Worm (Caenorhabditis elegans) whole organism, mixed stage, embryonic: ENCODE measurements around the gene spas-1.

Source experiments
- M03D4.4 ChIP-seq: sonication (generic microtip); optimal IDR thresholded peaks from 2 replicates; lab custom pipeline; 2017; ENCODE audit warnings: mild to moderate bottlenecking, missing genetic modification characterization, missing compliant biosample characterization
- blmp-1 ChIP-seq: fragments of 150-350 bp; optimal IDR thresholded peaks from 2 replicates; lab custom pipeline; 2014; ENCODE audit warnings: missing biosample characterization, missing genetic modification characterization
- ceh-39 ChIP-seq: fragments of 150-350 bp; optimal IDR thresholded peaks from 2 replicates; lab custom pipeline; 2014; ENCODE audit warnings: missing biosample characterization, missing genetic modification characterization
- ces-1 ChIP-seq: fragments of 150-350 bp; optimal IDR thresholded peaks from 2 replicates; lab custom pipeline; 2014; ENCODE audit warnings: missing biosample characterization, missing genetic modification reagents, missing genetic modification characterization
- cnd-1 ChIP-seq: fragments of 200-800 bp; sonication (Bioruptor generic); optimal IDR thresholded peaks from 2 replicates; lab custom pipeline; 2018; ENCODE audit warnings: mild to moderate bottlenecking, missing genetic modification characterization, missing compliant biosample characterization
- drap-1 ChIP-seq: fragments of 200-800 bp; sonication (Bioruptor generic); optimal IDR thresholded peaks from 3 replicates; lab custom pipeline; 2018; ENCODE audit warnings: mild to moderate bottlenecking, missing genetic modification characterization, missing compliant biosample characterization
- elt-1 ChIP-seq: sonication (generic microtip); optimal IDR thresholded peaks from 2 replicates; lab custom pipeline; 2017; ENCODE audit warnings: missing genetic modification characterization, mild to moderate bottlenecking, missing compliant biosample characterization, antibody characterized with exemption, moderate library complexity, borderline replicate concordance; ENCODE audit not compliant: insufficient read depth
- elt-3 ChIP-seq: fragments of 150-350 bp; optimal IDR thresholded peaks from 2 replicates; lab custom pipeline; 2014; ENCODE audit warnings: missing biosample characterization, missing genetic modification characterization
- flh-1 ChIP-seq: fragments of 200-800 bp; sonication (Bioruptor generic); optimal IDR thresholded peaks from 2 replicates; lab custom pipeline; 2018; ENCODE audit warnings: mild to moderate bottlenecking, missing genetic modification characterization, moderate library complexity, missing compliant biosample characterization
- ham-2 ChIP-seq: fragments of 200-800 bp; sonication (Bioruptor generic); optimal IDR thresholded peaks from 2 replicates; lab custom pipeline; 2018; ENCODE audit warnings: mild to moderate bottlenecking, missing genetic modification characterization, missing compliant biosample characterization
- hlh-1 ChIP-seq: fragments of 150-350 bp; optimal IDR thresholded peaks from 2 replicates; lab custom pipeline; 2014; ENCODE audit warnings: missing biosample characterization, missing genetic modification reagents, missing genetic modification characterization
- lin-13 ChIP-seq: fragments of 150-350 bp; optimal IDR thresholded peaks from 2 replicates; lab custom pipeline; 2014; ENCODE audit warnings: missing biosample characterization, missing genetic modification characterization
- lin-32 ChIP-seq: fragments of 200-800 bp; sonication (Bioruptor generic); optimal IDR thresholded peaks from 2 replicates; lab custom pipeline; 2018; ENCODE audit warnings: mild to moderate bottlenecking, missing genetic modification characterization, missing compliant biosample characterization
- lsy-2 ChIP-seq: fragments of 150-350 bp; optimal IDR thresholded peaks from 2 replicates; lab custom pipeline; 2014; ENCODE audit warnings: missing biosample characterization, missing genetic modification characterization
- mab-5 ChIP-seq: fragments of 150-350 bp; optimal IDR thresholded peaks from 2 replicates; lab custom pipeline; 2014; ENCODE audit warnings: missing biosample characterization, missing genetic modification characterization
- mep-1 ChIP-seq: fragments of 150-350 bp; optimal IDR thresholded peaks from 2 replicates; lab custom pipeline; 2017; ENCODE audit warnings: missing biosample characterization, missing genetic modification reagents, missing genetic modification characterization, inconsistent platforms
- mls-2 ChIP-seq: sonication (generic microtip); optimal IDR thresholded peaks from 2 replicates; lab custom pipeline; 2016; ENCODE audit warnings: mild to moderate bottlenecking, missing genetic modification characterization, moderate library complexity, missing compliant biosample characterization
- nhr-12 ChIP-seq: fragments of 150-350 bp; optimal IDR thresholded peaks from 2 replicates; lab custom pipeline; 2014; ENCODE audit warnings: missing biosample characterization, missing genetic modification characterization
- nhr-2 ChIP-seq: fragments of 150-350 bp; optimal IDR thresholded peaks from 2 replicates; lab custom pipeline; 2014; ENCODE audit warnings: missing biosample characterization, missing genetic modification characterization
- nhr-237 ChIP-seq: fragments of 150-350 bp; optimal IDR thresholded peaks from 2 replicates; lab custom pipeline; 2014; ENCODE audit warnings: missing biosample characterization, missing genetic modification characterization
- nhr-28 ChIP-seq: fragments of 150-350 bp; optimal IDR thresholded peaks from 2 replicates; lab custom pipeline; 2014; ENCODE audit warnings: missing biosample characterization, missing genetic modification characterization
- nhr-76 ChIP-seq: sonication (generic microtip); optimal IDR thresholded peaks from 2 replicates; lab custom pipeline; 2017; ENCODE audit warnings: missing biosample characterization, missing genetic modification characterization
- pha-4 ChIP-seq: fragments of 150-350 bp; optimal IDR thresholded peaks from 2 replicates; lab custom pipeline; 2018; ENCODE audit warnings: missing biosample characterization, missing genetic modification reagents, missing genetic modification characterization
- snpc-4 ChIP-seq: fragments of 150-350 bp; optimal IDR thresholded peaks from 2 replicates; lab custom pipeline; 2014; ENCODE audit warnings: missing biosample characterization, missing genetic modification characterization
- sptf-1 ChIP-seq: sonication (generic microtip); optimal IDR thresholded peaks from 2 replicates; lab custom pipeline; 2017; ENCODE audit warnings: mild to moderate bottlenecking, missing genetic modification characterization, moderate library complexity, missing compliant biosample characterization
- tbx-8 ChIP-seq: fragments of 200-800 bp; sonication (Bioruptor generic); optimal IDR thresholded peaks from 2 replicates; lab custom pipeline; 2018; ENCODE audit warnings: mild to moderate bottlenecking, missing genetic modification characterization, moderate library complexity, missing compliant biosample characterization
- unc-120 ChIP-seq: sonication (generic microtip); optimal IDR thresholded peaks from 2 replicates; lab custom pipeline; 2017; ENCODE audit warnings: missing genetic modification characterization, missing compliant biosample characterization; ENCODE audit not compliant: poor library complexity, severe bottlenecking
- unc-39 ChIP-seq: fragments of 150-350 bp; optimal IDR thresholded peaks from 2 replicates; lab custom pipeline; 2014; ENCODE audit warnings: missing biosample characterization, missing genetic modification characterization
- unc-62 ChIP-seq: fragments of 150-350 bp; optimal IDR thresholded peaks from 2 replicates; lab custom pipeline; 2014; ENCODE audit warnings: missing biosample characterization, missing genetic modification reagents, missing genetic modification characterization
- zip-8 ChIP-seq: fragments of 150-350 bp; optimal IDR thresholded peaks from 2 replicates; lab custom pipeline; 2014; ENCODE audit warnings: missing biosample characterization, missing genetic modification characterization
- ztf-11 ChIP-seq: fragments of 150-350 bp; optimal IDR thresholded peaks from 2 replicates; lab custom pipeline; 2014; ENCODE audit warnings: missing biosample characterization, missing genetic modification characterization

Gene spas-1

ce11 chrV:9207377-9207776 lies 31.8 kb downstream of the spas-1 start, which contains the start of gene inx-10:
Gene inx-10 (minus strand): TSS chrV:9207477.
- TF ChIP-seq sptf-1, result no peak

ce11 chrV:9208878-9209277 lies 33.3 kb downstream of the spas-1 start:
- peak; percentile 32 for TF ChIP-seq ces-1
- no peak for TF ChIP-seq pha-4 (tag; lab: Kevin White, UChicago)
- no peak for TF ChIP-seq drap-1 (GFP tag; lab: Kevin White, UChicago)
- no peak for TF ChIP-seq mab-5 (tag; lab: Kevin White, UChicago)
- no peak for TF ChIP-seq nhr-28 (tag; lab: Kevin White, UChicago)
- TF ChIP-seq M03D4.4 (tag; lab: Kevin White, UChicago), result no peak
- no peak for TF ChIP-seq elt-3

ce11 chrV:9212499-9212898 lies 36.9 kb downstream of the spas-1 start:
- peak; percentile 76 for TF ChIP-seq mep-1 (tag; lab: Kevin White, UChicago)
- peak; percentile 46 for TF ChIP-seq lsy-2 (tag; lab: Kevin White, UChicago)
- TF ChIP-seq M03D4.4 (tag; lab: Kevin White, UChicago), result no peak
- peak; percentile 40 for TF ChIP-seq ceh-39 (tag; lab: Kevin White, UChicago)
- no peak for TF ChIP-seq mab-5 (tag; lab: Kevin White, UChicago)
- no peak for TF ChIP-seq unc-62 (GFP tag; lab: Kevin White, UChicago)
- TF ChIP-seq snpc-4 (tag; lab: Kevin White, UChicago), result no peak
- TF ChIP-seq cnd-1 (tag; lab: Kevin White, UChicago), result no peak
- no peak for TF ChIP-seq ztf-11 (tag; lab: Kevin White, UChicago)
- peak; percentile 82 for TF ChIP-seq unc-120 (tag; lab: Kevin White, UChicago)
- TF ChIP-seq nhr-237 (tag; lab: Kevin White, UChicago), result peak; percentile 67
- peak; percentile 74 for TF ChIP-seq pha-4 (tag; lab: Kevin White, UChicago)
- no peak for TF ChIP-seq nhr-2 (tag; lab: Kevin White, UChicago)
- TF ChIP-seq mls-2, result peak; percentile 27
- TF ChIP-seq ces-1, result peak; percentile 98
- TF ChIP-seq elt-3, result no peak

ce11 chrV:9213554-9213953 lies 38.0 kb downstream of the spas-1 start, which contains the start of gene mdt-27:
Gene mdt-27 (minus strand): TSS chrV:9213654.
- TF ChIP-seq unc-39 (tag; lab: Kevin White, UChicago), result no peak
- no peak for TF ChIP-seq nhr-12 (tag; lab: Kevin White, UChicago)
- no peak for TF ChIP-seq M03D4.4 (tag; lab: Kevin White, UChicago)
- no peak for TF ChIP-seq lin-32 (GFP tag; lab: Kevin White, UChicago)
- TF ChIP-seq hlh-1 (tag; lab: Kevin White, UChicago), result no peak
- TF ChIP-seq lsy-2 (tag; lab: Kevin White, UChicago), result no peak
- no peak for TF ChIP-seq zip-8 (tag; lab: Kevin White, UChicago)
- TF ChIP-seq tbx-8, result no peak
- TF ChIP-seq blmp-1 (tag; lab: Kevin White, UChicago), result no peak
- TF ChIP-seq elt-3, result no peak
- TF ChIP-seq, all 35 proteins: peak for 0

- TF ChIP-seq elt-1 (tag; lab: Kevin White, UChicago), result no peak
- TF ChIP-seq elt-3, result no peak
- TF ChIP-seq hlh-1 (tag; lab: Kevin White, UChicago), result no peak
- TF ChIP-seq snpc-4 (tag; lab: Kevin White, UChicago), result no peak
- TF ChIP-seq flh-1, result no peak
- no peak for TF ChIP-seq mep-1 (tag; lab: Kevin White, UChicago)
- TF ChIP-seq nhr-76 (tag; lab: Kevin White, UChicago), result no peak
- TF ChIP-seq blmp-1 (tag; lab: Kevin White, UChicago), result no peak
- no peak for TF ChIP-seq ham-2 (GFP tag; lab: Kevin White, UChicago)
- TF ChIP-seq tbx-8, result no peak
- TF ChIP-seq lin-13 (tag; lab: Kevin White, UChicago), result no peak
- no peak for TF ChIP-seq zip-8 (tag; lab: Kevin White, UChicago)
- no peak for TF ChIP-seq mls-2
- no peak for TF ChIP-seq mab-5 (tag; lab: Kevin White, UChicago)
Observed at ce11 chrV:9217158-9217557, 41.6 kb downstream of the spas-1 start, which contains the start of gene pacs-1. Gene pacs-1 (minus strand): TSS chrV:9217258.
